Fruit fly (Drosophila melanogaster): ENCODE measurements around the gene CG14841.

The CG14841 gene

DNA sequence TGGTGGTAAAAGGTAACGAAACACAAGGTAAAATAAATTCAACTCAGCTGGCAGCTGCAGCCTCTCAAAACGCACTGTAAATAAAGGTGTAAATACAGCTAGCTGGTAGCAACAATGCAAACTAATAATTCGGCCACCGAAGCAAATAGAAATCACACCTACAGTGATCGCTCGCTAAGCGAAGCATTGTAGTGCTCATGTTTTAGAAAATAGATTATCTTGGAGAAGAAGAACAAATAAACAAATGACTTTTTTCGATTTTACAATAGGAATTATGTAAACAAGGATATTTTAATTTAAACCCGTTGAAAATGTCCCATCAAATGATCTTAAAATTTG is 22.2 kb upstream of the CG14841 start (continued):
- TF ChIP-seq bcd (GFP tag; optimal IDR thresholded peaks at IDR 0.05) (no peak), CG15073 (GFP tag; optimal IDR thresholded peaks at IDR 0.05) (no peak), CG10543 (GFP tag; optimal IDR thresholded peaks at IDR 0.05) (no peak), CG3281 (GFP tag; optimal IDR thresholded peaks at IDR 0.05) (no peak), hth (optimal IDR thresholded peaks at IDR 0.05) (no peak), Antp (GFP tag; optimal IDR thresholded peaks at IDR 0.05) (no peak), Dbx (GFP tag; IDR thresholded peaks at IDR 0.05) (no peak), kah (GFP tag; optimal IDR thresholded peaks at IDR 0.05) (no peak), Mrtf (GFP tag; IDR thresholded peaks at IDR 0.05) (no peak), sens (GFP tag) (peak; percentile 79), CG2875 (GFP tag; optimal IDR thresholded peaks at IDR 0.05) (peak; percentile 36), Deaf1 (tag; optimal IDR thresholded peaks at IDR 0.05) (no peak), CG30403 (GFP tag; optimal IDR thresholded peaks at IDR 0.05) (no peak), pita (GFP tag; optimal IDR thresholded peaks at IDR 0.05) (no peak), da (GFP tag; optimal IDR thresholded peaks at IDR 0.05) (no peak), Rx (GFP tag; IDR thresholded peaks at IDR 0.05) (no peak), org-1 (GFP tag; optimal IDR thresholded peaks at IDR 0.05) (no peak), CG10431 (GFP tag; optimal IDR thresholded peaks at IDR 0.05) (peak; percentile 23), NFAT (GFP tag; IDR thresholded peaks at IDR 0.05) (no peak), caup (GFP tag; optimal IDR thresholded peaks at IDR 0.05; ENCODE audit: severe bottlenecking) (no peak), Jarid2 (GFP tag; optimal IDR thresholded peaks at IDR 0.05) (no peak), HLH3B (GFP tag; IDR thresholded peaks at IDR 0.05) (no peak), oc (tag; optimal IDR thresholded peaks at IDR 0.05) (no peak), CG13624 (GFP tag; optimal IDR thresholded peaks at IDR 0.05) (no peak), CG4854 (GFP tag; optimal IDR thresholded peaks at IDR 0.05) (no peak), ewg (GFP tag; optimal IDR thresholded peaks at IDR 0.05) (no peak), Pdp1 (GFP tag; optimal IDR thresholded peaks at IDR 0.05) (no peak), BEAF-32 (GFP tag; optimal IDR thresholded peaks at IDR 0.05) (no peak), CG12219 (GFP tag; optimal IDR thresholded peaks at IDR 0.05) (no peak), CG15269 (tag; optimal IDR thresholded peaks at IDR 0.05) (no peak), trem (tag; optimal IDR thresholded peaks at IDR 0.05) (no peak), CG10321 (GFP tag; IDR thresholded peaks at IDR 0.05) (no peak), Hr39 (optimal IDR thresholded peaks at IDR 0.05) (no peak)

DNA sequence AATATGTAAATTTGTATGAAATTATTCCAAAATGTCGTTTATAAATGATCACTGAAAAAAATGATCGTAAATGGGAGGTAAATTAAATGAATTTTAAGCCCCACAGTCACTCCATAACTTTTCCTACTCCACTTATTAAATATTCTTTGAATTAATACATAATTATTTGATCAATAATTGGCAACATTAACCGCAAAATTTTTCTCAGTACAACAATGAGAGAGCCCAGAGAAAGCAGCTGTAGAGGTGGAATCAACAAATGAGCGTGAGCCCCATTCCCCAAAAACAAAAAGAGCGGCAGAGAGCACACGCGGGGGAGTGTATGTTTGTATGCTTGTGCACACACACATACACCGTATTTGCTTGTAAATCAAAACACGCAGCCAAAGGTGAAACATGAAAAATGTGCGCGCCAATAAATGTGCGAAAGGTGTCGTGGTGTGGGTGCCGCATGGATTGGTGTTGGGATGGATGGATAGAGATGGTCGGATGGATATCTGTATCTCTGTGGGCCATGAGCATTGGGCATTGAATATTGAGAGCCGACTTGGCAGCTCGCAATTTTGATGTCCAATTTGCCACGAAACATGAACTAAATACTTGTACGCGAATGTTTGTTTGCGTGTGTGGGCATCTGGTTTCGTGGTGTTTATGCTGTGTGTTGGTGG is 21.7 kb upstream of the CG14841 start:
- peak; percentile 99 for TF ChIP-seq nmo (GFP tag; optimal IDR thresholded peaks at IDR 0.05)
- peak in 1 of 2 experiments; percentile 99 for TF ChIP-seq eve (GFP tag; optimal IDR thresholded peaks at IDR 0.05)
- no peak for TF ChIP-seq CG32532 (GFP tag; IDR thresholded peaks at IDR 0.05)
- peak; percentile 96 for TF ChIP-seq onecut (GFP tag; IDR thresholded peaks at IDR 0.05)
- TF ChIP-seq croc (GFP tag; conservative IDR thresholded peaks at IDR 0.05): peak; percentile 94
- peak; percentile 99 for TF ChIP-seq CG1602 (GFP tag; optimal IDR thresholded peaks at IDR 0.05)
- TF ChIP-seq luna (GFP tag; optimal IDR thresholded peaks at IDR 0.05): peak; percentile 90
- peak; percentile 93 for TF ChIP-seq CG15514 (GFP tag; optimal IDR thresholded peaks at IDR 0.05)
- peak; percentile 98 for TF ChIP-seq CG12104 (GFP tag; optimal IDR thresholded peaks at IDR 0.05)
- peak; percentile 97 for TF ChIP-seq CG13123 (GFP tag; optimal IDR thresholded peaks at IDR 0.05)
- TF ChIP-seq nerfin-1 (tag; optimal IDR thresholded peaks at IDR 0.05): peak; percentile 96
- TF ChIP-seq CG7839 (tag; optimal IDR thresholded peaks at IDR 0.05): peak; percentile 99
- no peak for TF ChIP-seq CG4360 (GFP tag; IDR thresholded peaks at IDR 0.05)
- TF ChIP-seq scrt (GFP tag; optimal IDR thresholded peaks at IDR 0.05): peak; percentile 98
- peak; percentile 90 for TF ChIP-seq jumu (GFP tag; optimal IDR thresholded peaks at IDR 0.05)
- no peak for TF ChIP-seq CG1024 (GFP tag; IDR thresholded peaks at IDR 0.05)
- peak; percentile 98 for TF ChIP-seq CG12299 (tag; optimal IDR thresholded peaks at IDR 0.05)
- peak; percentile 95 to 99 for TF ChIP-seq Hr51 (GFP tag; optimal IDR thresholded peaks at IDR 0.05)
- peak; percentile 91 for TF ChIP-seq CG5180 (GFP tag; optimal IDR thresholded peaks at IDR 0.05)
- peak; percentile 98 for TF ChIP-seq CG11093 (GFP tag; IDR thresholded peaks at IDR 0.05)

All from whole organism, embryonic.